Fruit fly (Drosophila melanogaster) whole organism, embryonic: ENCODE data around the gene AstA-R1.

Source experiments
- Asciz ChIP-seq: fragments of 200-800 bp; sonication (Bioruptor generic); optimal IDR thresholded peaks from 2 replicates; lab custom pipeline; 2017; ENCODE audit warnings: missing biosample characterization, mild to moderate bottlenecking, missing genetic modification characterization, missing genetic modification reagents
- B-H2 ChIP-seq: fragments of 200-800 bp; sonication (Bioruptor generic); optimal IDR thresholded peaks from 2 replicates; lab custom pipeline; 2018; ENCODE audit warnings: missing biosample characterization, mild to moderate bottlenecking, missing genetic modification characterization
- CG12942 ChIP-seq: fragments of 200-800 bp; sonication (Bioruptor generic); optimal IDR thresholded peaks from 3 replicates; lab custom pipeline; 2016; ENCODE audit warnings: missing biosample characterization, missing genetic modification characterization
- CG15514 ChIP-seq: fragments of 200-800 bp; sonication (Bioruptor generic); optimal IDR thresholded peaks from 3 replicates; lab custom pipeline; 2017; ENCODE audit warnings: missing biosample characterization, missing genetic modification characterization, mild to moderate bottlenecking, moderate library complexity, missing genetic modification reagents
- CG17568 ChIP-seq: fragments of 200-800 bp; sonication (Bioruptor generic); optimal IDR thresholded peaks from 2 replicates; lab custom pipeline; 2018; ENCODE audit warnings: missing biosample characterization, mild to moderate bottlenecking, missing genetic modification characterization, moderate library complexity
- CG17912 ChIP-seq: fragments of 200-800 bp; sonication (Bioruptor generic); optimal IDR thresholded peaks from 2 replicates; lab custom pipeline; 2018; ENCODE audit warnings: missing biosample characterization, mild to moderate bottlenecking, missing genetic modification characterization
- CG18262 ChIP-seq: fragments of 200-800 bp; optimal IDR thresholded peaks from 3 replicates; lab custom pipeline; 2019; ENCODE audit warnings: missing biosample characterization, mild to moderate bottlenecking, missing genetic modification characterization, moderate library complexity
- CG2712 ChIP-seq: fragments of 200-800 bp; optimal IDR thresholded peaks from 3 replicates; lab custom pipeline; 2019; ENCODE audit warnings: missing biosample characterization, mild to moderate bottlenecking, missing genetic modification characterization, moderate library complexity
- CG31388 ChIP-seq: fragments of 200-800 bp; sonication (Bioruptor generic); optimal IDR thresholded peaks from 2 replicates; lab custom pipeline; 2016; ENCODE audit warnings: missing biosample characterization, missing genetic modification characterization
- CG3163 ChIP-seq: fragments of 200-800 bp; sonication (Bioruptor generic); optimal IDR thresholded peaks from 3 replicates; lab custom pipeline; 2016; ENCODE audit warnings: missing biosample characterization, missing genetic modification characterization
- CG32772 ChIP-seq: fragments of 200-800 bp; sonication (Bioruptor generic); IDR thresholded peaks from 2 replicates; pipeline ENCODE4 v1.3.6; 2022; ENCODE audit warnings: missing biosample characterization, missing genetic modification characterization
- CG3281 ChIP-seq: fragments of 200-800 bp; sonication (Bioruptor generic); optimal IDR thresholded peaks from 3 replicates; lab custom pipeline; 2017; ENCODE audit warnings: missing biosample characterization, mild to moderate bottlenecking, missing genetic modification characterization
- CG3407 ChIP-seq: fragments of 200-800 bp; sonication (Bioruptor generic); optimal IDR thresholded peaks from 2 replicates; lab custom pipeline; 2018; ENCODE audit warnings: missing biosample characterization, mild to moderate bottlenecking, missing genetic modification characterization
- CG3847 ChIP-seq: fragments of 200-800 bp; sonication (Bioruptor generic); IDR thresholded peaks from 2 replicates; pipeline ENCODE4 v1.3.6; 2022; ENCODE audit warnings: missing biosample characterization, missing genetic modification characterization
- CG42726 ChIP-seq: fragments of 200-800 bp; sonication (Bioruptor generic); IDR thresholded peaks from 2 replicates; pipeline ENCODE4 v1.3.6; 2022; ENCODE audit warnings: missing biosample characterization, missing genetic modification characterization; ENCODE audit not compliant: partially characterized antibody
- CG4820 ChIP-seq: fragments of 200-800 bp; sonication (Bioruptor generic); optimal IDR thresholded peaks from 3 replicates; lab custom pipeline; 2016; ENCODE audit warnings: missing biosample characterization, missing genetic modification characterization
- CG6765 ChIP-seq: fragments of 200-800 bp; sonication (Bioruptor generic); optimal IDR thresholded peaks from 3 replicates; lab custom pipeline; 2017; ENCODE audit warnings: missing biosample characterization, mild to moderate bottlenecking, missing genetic modification characterization
- CTCF ChIP-seq: fragments of 200-800 bp; sonication (Bioruptor generic); optimal IDR thresholded peaks from 2 replicates; lab custom pipeline; 2017; ENCODE audit warnings: missing biosample characterization, mild to moderate bottlenecking, missing genetic modification characterization, moderate library complexity
- Camta ChIP-seq: fragments of 200-800 bp; sonication (Bioruptor generic); optimal IDR thresholded peaks from 2 replicates; lab custom pipeline; 2016; ENCODE audit warnings: missing biosample characterization, missing genetic modification characterization
- CoRest ChIP-seq: fragments of 200-800 bp; sonication (Bioruptor generic); optimal IDR thresholded peaks from 3 replicates; lab custom pipeline; 2018; ENCODE audit warnings: missing biosample characterization, mild to moderate bottlenecking, missing genetic modification characterization, moderate library complexity
- Eip74EF ChIP-seq, 2 experiments: fragments of 200-800 bp in 1 of 2; fragments of >200 bp in 1 of 2; sonication (Bioruptor generic) in 1 of 2; optimal IDR thresholded peaks; 2 replicates each; lab custom pipeline; 2017 to 2019; ENCODE audit warnings: missing biosample characterization in 2 of 2, missing genetic modification characterization in 2 of 2, mild to moderate bottlenecking in 1 of 2, moderate library complexity in 1 of 2
- GATAe ChIP-seq: fragments of 200-800 bp; sonication (Bioruptor generic); conservative IDR thresholded peaks from 2 replicates; pipeline ENCODE4 v1.3.6; 2022; ENCODE audit warnings: missing biosample characterization, missing genetic modification characterization
- Lpt ChIP-seq: fragments of >200 bp; optimal IDR thresholded peaks from 2 replicates; lab custom pipeline; 2018; ENCODE audit warnings: missing biosample characterization, missing genetic modification characterization
- MBD-R2 ChIP-seq: fragments of 200-800 bp; sonication (Bioruptor generic); IDR thresholded peaks from 2 replicates; pipeline ENCODE4 v1.3.6; 2022; ENCODE audit warnings: missing biosample characterization, missing genetic modification characterization
- Med ChIP-seq: fragments of 200-800 bp; sonication (Bioruptor generic); peaks from one replicate; lab custom pipeline; 2016; ENCODE audit warnings: missing biosample characterization, missing genetic modification characterization, mild to moderate bottlenecking, inconsistent platforms, moderate library complexity
- Nf-YC ChIP-seq: fragments of 200-800 bp; optimal IDR thresholded peaks from 3 replicates; lab custom pipeline; 2019; ENCODE audit warnings: missing biosample characterization, mild to moderate bottlenecking, missing genetic modification characterization, moderate library complexity
- Poxn ChIP-seq: fragments of 200-800 bp; sonication (Bioruptor generic); IDR thresholded peaks from 2 replicates; pipeline ENCODE4 v1.3.6; 2022; ENCODE audit warnings: missing biosample characterization, missing genetic modification characterization
- Side ChIP-seq: fragments of 200-800 bp; sonication (Bioruptor generic); optimal IDR thresholded peaks from 2 replicates; lab custom pipeline; 2016; ENCODE audit warnings: missing biosample characterization, missing genetic modification characterization
- Sin3A ChIP-seq: fragments of >200 bp; optimal IDR thresholded peaks from 2 replicates; lab custom pipeline; 2018
- abd-A ChIP-seq: fragments of 200-800 bp; sonication (Bioruptor generic); optimal IDR thresholded peaks from 3 replicates; lab custom pipeline; 2019; ENCODE audit warnings: missing biosample characterization, mild to moderate bottlenecking, missing genetic modification characterization, moderate library complexity
- ac ChIP-seq: fragments of 200-800 bp; sonication (Bioruptor generic); optimal IDR thresholded peaks from 3 replicates; lab custom pipeline; 2017; ENCODE audit warnings: missing biosample characterization, mild to moderate bottlenecking, missing genetic modification characterization
- amos ChIP-seq: fragments of 200-800 bp; sonication (Bioruptor generic); IDR thresholded peaks from 2 replicates; pipeline ENCODE4 v1.3.6; 2022; ENCODE audit warnings: missing biosample characterization, missing genetic modification characterization; ENCODE audit not compliant: partially characterized antibody
- aop ChIP-seq: fragments of 200-800 bp; sonication (Bioruptor generic); IDR thresholded peaks from 2 replicates; pipeline ENCODE4 v1.3.6; 2022; ENCODE audit warnings: missing biosample characterization, missing genetic modification characterization
- chinmo ChIP-seq: fragments of 200-800 bp; sonication (Bioruptor generic); IDR thresholded peaks from 4 replicates; pipeline ENCODE4 v1.3.6; 2022; ENCODE audit warnings: missing biosample characterization, missing genetic modification characterization; ENCODE audit not compliant: partially characterized antibody
- dmrt99B ChIP-seq: fragments of 200-800 bp; sonication (Bioruptor generic); optimal IDR thresholded peaks from 2 replicates; lab custom pipeline; 2018; ENCODE audit warnings: missing biosample characterization, mild to moderate bottlenecking, missing genetic modification characterization, moderate library complexity
- emc ChIP-seq: fragments of 200-800 bp; sonication (Bioruptor generic); optimal IDR thresholded peaks from 2 replicates; lab custom pipeline; 2016; ENCODE audit warnings: missing biosample characterization, missing genetic modification characterization
- gfzf ChIP-seq: fragments of 200-800 bp; sonication (Bioruptor generic); optimal IDR thresholded peaks from 2 replicates; lab custom pipeline; 2016; ENCODE audit warnings: missing biosample characterization, mild to moderate bottlenecking, missing genetic modification characterization, moderate library complexity
- grn ChIP-seq: fragments of 200-800 bp; sonication (Bioruptor generic); optimal IDR thresholded peaks from 3 replicates; lab custom pipeline; 2017; ENCODE audit warnings: missing biosample characterization, missing genetic modification characterization
- gt ChIP-seq: fragments of 200-800 bp; sonication (Bioruptor generic); IDR thresholded peaks from 2 replicates; pipeline ENCODE4 v1.3.6; 2022; ENCODE audit warnings: missing biosample characterization, missing genetic modification characterization
- lab ChIP-seq: fragments of 200-800 bp; sonication (Bioruptor generic); optimal IDR thresholded peaks from 3 replicates; lab custom pipeline; 2017; ENCODE audit warnings: missing biosample characterization, missing genetic modification characterization, mild to moderate bottlenecking, moderate library complexity, missing genetic modification reagents
- lilli ChIP-seq: fragments of 200-800 bp; sonication (Bioruptor generic); optimal IDR thresholded peaks from 3 replicates; lab custom pipeline; 2016; ENCODE audit warnings: missing biosample characterization, missing genetic modification characterization
- phol ChIP-seq: fragments of 200-800 bp; sonication (Bioruptor generic); optimal IDR thresholded peaks from 3 replicates; lab custom pipeline; 2018; ENCODE audit warnings: missing biosample characterization, mild to moderate bottlenecking, missing genetic modification characterization, moderate library complexity
- pnt ChIP-seq: fragments of 200-800 bp; sonication (Bioruptor generic); optimal IDR thresholded peaks from 3 replicates; lab custom pipeline; 2016; ENCODE audit warnings: missing biosample characterization, missing genetic modification characterization
- sc ChIP-seq, 3 experiments: fragments of >200 bp in 2 of 3; fragments of 200-800 bp in 1 of 3; sonication (Bioruptor generic) in 1 of 3; optimal IDR thresholded peaks; 2 replicates in 2 of 3; 3 replicates in 1 of 3; lab custom pipeline; 2017; ENCODE audit warnings: mild to moderate bottlenecking in 1 of 3, missing biosample characterization in 1 of 3, missing genetic modification characterization in 1 of 3, missing genetic modification reagents in 1 of 3
- sisA ChIP-seq: fragments of 200-800 bp; sonication (Bioruptor generic); IDR thresholded peaks from 2 replicates; pipeline ENCODE4 v1.3.6; 2022; ENCODE audit warnings: missing biosample characterization, missing genetic modification characterization
- tio ChIP-seq: fragments of 200-800 bp; sonication (Bioruptor generic); optimal IDR thresholded peaks from 2 replicates; lab custom pipeline; 2017; ENCODE audit warnings: missing biosample characterization, missing genetic modification characterization, inconsistent platforms

The AstA-R1 gene

dm6 chrX:3573438-3574250 is 692 bp upstream of the AstA-R1 start, which contains the start of gene CG2875 (continued):
- TF ChIP-seq CG17568 (no peak), Asciz (GFP tag; lab: Kevin White, UChicago) (no peak), Sin3A (lab: Kevin White, UChicago) (peak; percentile 41), emc (GFP tag; lab: Kevin White, UChicago) (no peak), CG3281 (GFP tag; lab: Kevin White, UChicago) (no peak), CG31388 (no peak), phol (tag; lab: Kevin White, UChicago) (peak; percentile 20), sisA (GFP tag; lab: Robert Waterston, UW) (no peak), lilli (GFP tag; lab: Kevin White, UChicago) (no peak), Med (GFP tag; lab: Kevin White, UChicago) (peak; percentile 77), CG6765 (GFP tag; lab: Kevin White, UChicago) (no peak), Camta (GFP tag; lab: Kevin White, UChicago) (no peak), B-H2 (GFP tag; lab: Kevin White, UChicago) (no peak), CG17912 (no peak), CTCF (no peak), abd-A (tag; lab: Kevin White, UChicago) (no peak), CG15514 (GFP tag; lab: Kevin White, UChicago) (peak; percentile 67), amos (peak; percentile 83), CG12942 (no peak), CG32772 (GFP tag; lab: Robert Waterston, UW) (no peak), CG42726 (GFP tag; lab: Robert Waterston, UW) (peak; percentile 57; the same call in 1 of the 2 replicates), tio (no peak), CG3163 (GFP tag; lab: Kevin White, UChicago) (no peak), GATAe (GFP tag; lab: Robert Waterston, UW) (no peak), Eip74EF (GFP tag; optimal IDR thresholded peaks at IDR 0.05; lab: Kevin White, UChicago) (peak in 1 of 2 experiments; percentile 68), lab (GFP tag; lab: Kevin White, UChicago) (no peak), chinmo (GFP tag; lab: Robert Waterston, UW) (no peak), Nf-YC (tag; lab: Kevin White, UChicago) (no peak), Side (GFP tag; lab: Kevin White, UChicago) (no peak), dmrt99B (tag; lab: Kevin White, UChicago) (no peak), CoRest (tag; lab: Kevin White, UChicago) (peak; percentile 8), Poxn (GFP tag; lab: Robert Waterston, UW) (no peak), MBD-R2 (GFP tag; lab: Robert Waterston, UW) (peak; percentile 76), pnt (GFP tag; lab: Kevin White, UChicago) (no peak), CG3407 (GFP tag; lab: Kevin White, UChicago) (no peak), CG2712 (tag; lab: Kevin White, UChicago) (peak; percentile 10), CG18262 (tag; lab: Kevin White, UChicago) (no peak), ac (GFP tag; lab: Kevin White, UChicago) (no peak), gt (GFP tag; lab: Robert Waterston, UW) (no peak), CG3847 (GFP tag; lab: Robert Waterston, UW) (peak; percentile 59; the same call in 1 of the 2 replicates), Lpt (GFP tag; lab: Kevin White, UChicago) (no peak), aop (GFP tag; lab: Robert Waterston, UW) (no peak), gfzf (peak; percentile 86), sc (optimal IDR thresholded peaks at IDR 0.05; lab: Kevin White, UChicago) (no peak), sc (GFP tag; optimal IDR thresholded peaks at IDR 0.05; lab: Kevin White, UChicago) (no peak), CG4820 (no peak), grn (GFP tag; lab: Kevin White, UChicago) (no peak)
